Fruit fly (Drosophila melanogaster) whole organism, embryonic: Measurements from ENCODE around the gene CG16959.

Source experiments
- Aef1 ChIP-seq: fragments of 200-800 bp; sonication (Bioruptor generic); IDR thresholded peaks from 3 replicates; pipeline ENCODE4 v1.3.6; 2022; ENCODE audit warnings: missing biosample characterization, missing genetic modification characterization
- CG1024 ChIP-seq: fragments of 200-800 bp; sonication (Bioruptor generic); IDR thresholded peaks from 2 replicates; pipeline ENCODE4 v1.3.6; 2022; ENCODE audit warnings: missing biosample characterization, missing genetic modification characterization
- CG10654 ChIP-seq: fragments of 200-800 bp; sonication (Bioruptor generic); optimal IDR thresholded peaks from 2 replicates; lab custom pipeline; 2016; ENCODE audit warnings: missing biosample characterization, missing genetic modification characterization
- CG12219 ChIP-seq: fragments of 200-800 bp; sonication (Bioruptor generic); optimal IDR thresholded peaks from 3 replicates; lab custom pipeline; 2018; ENCODE audit warnings: missing biosample characterization, mild to moderate bottlenecking, missing genetic modification characterization
- CG13624 ChIP-seq: fragments of 200-800 bp; sonication (Bioruptor generic); optimal IDR thresholded peaks from 2 replicates; lab custom pipeline; 2016; ENCODE audit warnings: missing biosample characterization, missing genetic modification characterization
- CG14965 ChIP-seq: fragments of 200-800 bp; sonication (Bioruptor generic); optimal IDR thresholded peaks from 2 replicates; lab custom pipeline; 2016; ENCODE audit warnings: missing biosample characterization, missing genetic modification characterization, borderline replicate concordance
- CG15011 ChIP-seq: fragments of 200-800 bp; sonication (Bioruptor generic); optimal IDR thresholded peaks from 3 replicates; lab custom pipeline; 2018; ENCODE audit warnings: missing biosample characterization, mild to moderate bottlenecking, missing genetic modification characterization
- CG1603 ChIP-seq: fragments of 200-800 bp; sonication (Bioruptor generic); optimal IDR thresholded peaks from 2 replicates; lab custom pipeline; 2019; ENCODE audit warnings: missing biosample characterization, mild to moderate bottlenecking, missing genetic modification characterization, moderate library complexity
- CG17568 ChIP-seq: fragments of 200-800 bp; sonication (Bioruptor generic); optimal IDR thresholded peaks from 2 replicates; lab custom pipeline; 2018; ENCODE audit warnings: missing biosample characterization, mild to moderate bottlenecking, missing genetic modification characterization, moderate library complexity
- CG17802 ChIP-seq: fragments of 200-800 bp; sonication (Bioruptor generic); optimal IDR thresholded peaks from 2 replicates; lab custom pipeline; 2018; ENCODE audit warnings: missing biosample characterization, mild to moderate bottlenecking, missing genetic modification characterization, moderate library complexity
- CG18011 ChIP-seq: fragments of 200-800 bp; sonication (Bioruptor generic); optimal IDR thresholded peaks from 2 replicates; lab custom pipeline; 2017; ENCODE audit warnings: missing biosample characterization, missing genetic modification characterization, mild to moderate bottlenecking, moderate library complexity, missing genotype
- CG18262 ChIP-seq: fragments of 200-800 bp; optimal IDR thresholded peaks from 3 replicates; lab custom pipeline; 2019; ENCODE audit warnings: missing biosample characterization, mild to moderate bottlenecking, missing genetic modification characterization, moderate library complexity
- CG2199 ChIP-seq: fragments of 200-800 bp; sonication (Bioruptor generic); IDR thresholded peaks from 3 replicates; pipeline ENCODE4 v1.3.6; 2022; ENCODE audit warnings: missing biosample characterization, missing genetic modification characterization
- CG31388 ChIP-seq: fragments of 200-800 bp; sonication (Bioruptor generic); optimal IDR thresholded peaks from 2 replicates; lab custom pipeline; 2016; ENCODE audit warnings: missing biosample characterization, missing genetic modification characterization
- CG3163 ChIP-seq: fragments of 200-800 bp; sonication (Bioruptor generic); optimal IDR thresholded peaks from 3 replicates; lab custom pipeline; 2016; ENCODE audit warnings: missing biosample characterization, missing genetic modification characterization
- CG34224 ChIP-seq: fragments of 200-800 bp; sonication (Bioruptor generic); IDR thresholded peaks from 3 replicates; pipeline ENCODE4 v1.3.6; 2022; ENCODE audit warnings: missing biosample characterization, missing genetic modification characterization; ENCODE audit not compliant: partially characterized antibody
- CG4328 ChIP-seq: fragments of 200-800 bp; sonication (Bioruptor generic); optimal IDR thresholded peaks from 3 replicates; lab custom pipeline; 2017; ENCODE audit warnings: missing biosample characterization, missing genetic modification reagents, missing genetic modification characterization
- CG4707 ChIP-seq: fragments of 200-800 bp; sonication (Bioruptor generic); optimal IDR thresholded peaks from 2 replicates; lab custom pipeline; 2018; ENCODE audit warnings: missing biosample characterization, mild to moderate bottlenecking, missing genetic modification characterization, moderate library complexity
- CG4730 ChIP-seq: fragments of 200-800 bp; sonication (Bioruptor generic); IDR thresholded peaks from 2 replicates; pipeline ENCODE4 v1.3.6; 2022; ENCODE audit warnings: missing biosample characterization, missing genetic modification characterization
- CG6654 ChIP-seq: fragments of 200-800 bp; sonication (Bioruptor generic); optimal IDR thresholded peaks from 2 replicates; lab custom pipeline; 2017; ENCODE audit warnings: missing biosample characterization, mild to moderate bottlenecking, missing genetic modification characterization
- CG6813 ChIP-seq: fragments of 200-800 bp; sonication (Bioruptor generic); optimal IDR thresholded peaks from 2 replicates; lab custom pipeline; 2017; ENCODE audit warnings: missing biosample characterization, missing genetic modification characterization, mild to moderate bottlenecking, moderate library complexity, missing genetic modification reagents
- CG6854 ChIP-seq: fragments of 200-800 bp; sonication (Bioruptor generic); optimal IDR thresholded peaks from 3 replicates; lab custom pipeline; 2017; ENCODE audit warnings: missing biosample characterization, mild to moderate bottlenecking, missing genetic modification characterization
- CG7357 ChIP-seq: fragments of 200-800 bp; sonication (Bioruptor generic); IDR thresholded peaks from 3 replicates; pipeline ENCODE4 v1.3.6; 2022; ENCODE audit warnings: missing biosample characterization, missing genetic modification characterization
- CG7963 ChIP-seq: fragments of 200-800 bp; sonication (Bioruptor generic); IDR thresholded peaks from 3 replicates; pipeline ENCODE4 v1.3.6; 2022; ENCODE audit warnings: missing biosample characterization, missing genetic modification characterization; ENCODE audit not compliant: partially characterized antibody
- CG8290 ChIP-seq, 3 experiments: fragments of 200-800 bp; sonication (Bioruptor generic); optimal IDR thresholded peaks; 2 replicates each; lab custom pipeline; 2016 to 2019; ENCODE audit warnings: missing biosample characterization in 3 of 3, missing genetic modification characterization in 3 of 3, mild to moderate bottlenecking in 2 of 3, moderate library complexity in 1 of 3
- CTCF ChIP-seq: fragments of 200-800 bp; sonication (Bioruptor generic); optimal IDR thresholded peaks from 2 replicates; lab custom pipeline; 2017; ENCODE audit warnings: missing biosample characterization, mild to moderate bottlenecking, missing genetic modification characterization, moderate library complexity
- Elba2 ChIP-seq: fragments of 200-800 bp; sonication (Bioruptor generic); optimal IDR thresholded peaks from 3 replicates; lab custom pipeline; 2016; ENCODE audit warnings: missing biosample characterization, missing genetic modification characterization
- Fer2 ChIP-seq: fragments of 200-800 bp; sonication (Bioruptor generic); optimal IDR thresholded peaks from 2 replicates; lab custom pipeline; 2018; ENCODE audit warnings: missing biosample characterization, mild to moderate bottlenecking, missing genetic modification characterization, moderate library complexity
- GATAe ChIP-seq: fragments of 200-800 bp; sonication (Bioruptor generic); conservative IDR thresholded peaks from 2 replicates; pipeline ENCODE4 v1.3.6; 2022; ENCODE audit warnings: missing biosample characterization, missing genetic modification characterization
- Hmx ChIP-seq: fragments of 200-800 bp; sonication (Bioruptor generic); optimal IDR thresholded peaks from 2 replicates; lab custom pipeline; 2016; ENCODE audit warnings: missing biosample characterization, missing genetic modification characterization
- Myb ChIP-seq: fragments of 200-800 bp; sonication (Bioruptor generic); optimal IDR thresholded peaks from 2 replicates; lab custom pipeline; 2016; ENCODE audit warnings: missing biosample characterization, missing genetic modification characterization
- NFAT ChIP-seq: fragments of 200-800 bp; sonication (Bioruptor generic); IDR thresholded peaks from 2 replicates; pipeline ENCODE4 v1.3.6; 2022; ENCODE audit warnings: missing biosample characterization, missing genetic modification characterization
- Nf-YB ChIP-seq: fragments of 200-800 bp; sonication (Bioruptor generic); optimal IDR thresholded peaks from 3 replicates; lab custom pipeline; 2019; ENCODE audit warnings: missing biosample characterization, mild to moderate bottlenecking, missing genetic modification characterization, moderate library complexity
- ab ChIP-seq: fragments of 200-800 bp; sonication (Bioruptor generic); optimal IDR thresholded peaks from 2 replicates; lab custom pipeline; 2016; ENCODE audit warnings: missing biosample characterization, missing genetic modification characterization
- crc ChIP-seq: fragments of 200-800 bp; sonication (Bioruptor generic); optimal IDR thresholded peaks from 2 replicates; lab custom pipeline; 2016; ENCODE audit warnings: missing biosample characterization, missing genetic modification characterization
- croc ChIP-seq: fragments of 200-800 bp; sonication (Bioruptor generic); conservative IDR thresholded peaks from 3 replicates; pipeline ENCODE4 v1.3.6; 2022; ENCODE audit warnings: missing biosample characterization, missing genetic modification characterization
- da ChIP-seq: fragments of 200-800 bp; sonication (Bioruptor generic); optimal IDR thresholded peaks from 2 replicates; lab custom pipeline; 2016; ENCODE audit warnings: missing biosample characterization, missing genetic modification characterization
- dm ChIP-seq: fragments of 200-800 bp; sonication (Bioruptor generic); optimal IDR thresholded peaks from 3 replicates; lab custom pipeline; 2016; ENCODE audit warnings: missing biosample characterization, missing genetic modification characterization
- eve ChIP-seq, 2 experiments: fragments of >200 bp; optimal IDR thresholded peaks; 2 replicates each; lab custom pipeline; 2017; ENCODE audit warnings: missing biosample characterization in 2 of 2, missing genetic modification characterization in 2 of 2
- gce ChIP-seq: fragments of 200-800 bp; sonication (Bioruptor generic); IDR thresholded peaks from 3 replicates; pipeline ENCODE4 v1.3.6; 2022; ENCODE audit warnings: missing biosample characterization, missing genetic modification characterization
- insv ChIP-seq, 2 experiments: fragments of 200-800 bp; sonication (Bioruptor generic); optimal IDR thresholded peaks; 3 replicates each; lab custom pipeline; 2016 to 2018; ENCODE audit warnings: missing biosample characterization in 2 of 2, missing genetic modification characterization in 2 of 2
- knrl ChIP-seq: fragments of 200-800 bp; sonication (Bioruptor generic); IDR thresholded peaks from 3 replicates; pipeline ENCODE4 v1.3.6; 2022; ENCODE audit warnings: missing biosample characterization, missing genetic modification characterization; ENCODE audit not compliant: partially characterized antibody
- lmd ChIP-seq: fragments of 200-800 bp; sonication (Bioruptor generic); IDR thresholded peaks from 2 replicates; pipeline ENCODE4 v1.3.6; 2022; ENCODE audit warnings: missing biosample characterization, missing genetic modification characterization
- maf-S ChIP-seq: fragments of 200-800 bp; sonication (Bioruptor generic); optimal IDR thresholded peaks from 2 replicates; lab custom pipeline; 2016; ENCODE audit warnings: missing biosample characterization, missing genetic modification characterization
- pfk ChIP-seq: fragments of 200-800 bp; sonication (Bioruptor generic); optimal IDR thresholded peaks from 2 replicates; lab custom pipeline; 2018; ENCODE audit warnings: missing biosample characterization, mild to moderate bottlenecking, missing genetic modification characterization, moderate library complexity
- pho ChIP-seq: fragments of 200-800 bp; sonication (Bioruptor generic); optimal IDR thresholded peaks from 2 replicates; lab custom pipeline; 2016; ENCODE audit warnings: missing biosample characterization, missing genetic modification characterization
- pros ChIP-seq: fragments of 200-800 bp; sonication (Bioruptor generic); optimal IDR thresholded peaks from 3 replicates; lab custom pipeline; 2019; ENCODE audit warnings: missing biosample characterization, mild to moderate bottlenecking, missing genetic modification characterization, moderate library complexity
- run ChIP-seq: fragments of 200-800 bp; sonication (Bioruptor generic); optimal IDR thresholded peaks from 3 replicates; lab custom pipeline; 2018; ENCODE audit warnings: missing biosample characterization, mild to moderate bottlenecking, missing genetic modification characterization
- sc ChIP-seq, 3 experiments: fragments of >200 bp in 2 of 3; fragments of 200-800 bp in 1 of 3; sonication (Bioruptor generic) in 1 of 3; optimal IDR thresholded peaks; 2 replicates in 2 of 3; 3 replicates in 1 of 3; lab custom pipeline; 2017; ENCODE audit warnings: mild to moderate bottlenecking in 1 of 3, missing biosample characterization in 1 of 3, missing genetic modification characterization in 1 of 3, missing genetic modification reagents in 1 of 3
- yki ChIP-seq: fragments of >200 bp; optimal IDR thresholded peaks from 3 replicates; lab custom pipeline; 2018

CG16959 gene

DNA sequence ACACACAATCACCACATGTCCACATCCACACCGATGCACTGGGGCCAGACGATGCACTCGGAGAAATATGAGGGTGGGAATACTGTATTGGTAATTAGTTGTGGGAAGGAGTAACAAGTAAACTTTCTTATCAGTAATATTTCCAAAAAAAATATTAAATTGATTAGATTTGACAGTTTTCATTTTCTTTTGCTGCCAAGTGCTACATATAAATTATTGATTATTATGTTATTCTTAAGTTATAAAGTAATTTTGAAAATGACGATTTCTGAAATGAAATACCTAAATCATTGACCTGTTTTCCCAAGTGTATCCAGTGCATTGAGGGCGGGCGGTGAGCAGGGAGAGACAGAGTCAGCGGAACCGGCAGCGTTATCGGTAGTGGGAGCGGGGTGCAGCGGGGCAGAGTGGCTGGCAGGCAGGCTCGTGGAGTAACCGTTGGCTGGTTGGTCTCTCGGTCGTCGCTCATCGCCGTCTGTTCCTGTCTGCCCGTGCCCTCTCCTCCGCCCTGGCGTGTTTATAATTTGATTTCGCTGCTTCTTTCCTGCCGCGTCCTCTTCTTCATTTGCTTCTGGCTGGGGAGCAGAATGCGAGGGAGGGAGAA lies 17.2 kb downstream of the CG16959 start (continued):
- TF ChIP-seq croc: peak; percentile 30; the same call in 1 of the 3 replicates
- no peak for TF ChIP-seq CG12219 (GFP tag; lab: Kevin White, UChicago)
- TF ChIP-seq yki (lab: Kevin White, UChicago): no peak
- no peak for TF ChIP-seq maf-S (GFP tag; lab: Kevin White, UChicago)
- TF ChIP-seq eve (GFP tag; optimal IDR thresholded peaks at IDR 0.05; lab: Kevin White, UChicago): no peak
- TF ChIP-seq CG34224: no peak
- peak; percentile 36 for TF ChIP-seq lmd (GFP tag; lab: Robert Waterston, UW)
- TF ChIP-seq da (GFP tag; lab: Kevin White, UChicago): no peak
- no peak for TF ChIP-seq NFAT
- no peak for TF ChIP-seq Aef1 (GFP tag; lab: Robert Waterston, UW)
- TF ChIP-seq pho (GFP tag; lab: Kevin White, UChicago): no peak
- no peak for TF ChIP-seq GATAe
- TF ChIP-seq pros: no peak
- no peak for TF ChIP-seq CG3163
- TF ChIP-seq CG4707 (GFP tag; lab: Kevin White, UChicago): no peak
- TF ChIP-seq CG6654: peak; percentile 40
- TF ChIP-seq CG18262: peak; percentile 86
- no peak for TF ChIP-seq Myb (GFP tag; lab: Kevin White, UChicago)
- TF ChIP-seq insv (GFP tag; optimal IDR thresholded peaks at IDR 0.05; lab: Kevin White, UChicago): no peak
- TF ChIP-seq CG7357 (GFP tag; lab: Robert Waterston, UW): no peak; the same call in 2 of the 3 replicates
- TF ChIP-seq gce (GFP tag; lab: Robert Waterston, UW): no peak
- no peak for TF ChIP-seq CG2199 (GFP tag; lab: Robert Waterston, UW)
- TF ChIP-seq CG6854 (GFP tag; lab: Kevin White, UChicago): no peak
- TF ChIP-seq Nf-YB (GFP tag; lab: Kevin White, UChicago): peak; percentile 19
- TF ChIP-seq CG14965 (GFP tag; lab: Kevin White, UChicago): no peak
- no peak for TF ChIP-seq Fer2 (tag; lab: Kevin White, UChicago)
- TF ChIP-seq CG15011 (GFP tag; lab: Kevin White, UChicago): no peak
- no peak for TF ChIP-seq CG7963
- no peak for TF ChIP-seq ab
- TF ChIP-seq crc (GFP tag; lab: Kevin White, UChicago): no peak
- TF ChIP-seq CG18011 (GFP tag; lab: Kevin White, UChicago): no peak
- no peak for TF ChIP-seq sc (optimal IDR thresholded peaks at IDR 0.05; lab: Kevin White, UChicago)
- peak; percentile 45 for TF ChIP-seq sc (GFP tag; optimal IDR thresholded peaks at IDR 0.05; lab: Kevin White, UChicago)
- no peak for TF ChIP-seq CG4730 (GFP tag; lab: Robert Waterston, UW)
- TF ChIP-seq Elba2 (GFP tag; lab: Kevin White, UChicago): no peak
- no peak for TF ChIP-seq CG1024
- TF ChIP-seq CG1603 (tag; lab: Kevin White, UChicago): no peak
- TF ChIP-seq run (tag; lab: Kevin White, UChicago): no peak
- TF ChIP-seq CG17802 (tag; lab: Kevin White, UChicago): no peak
- peak; percentile 13 for TF ChIP-seq CTCF (GFP tag; lab: Kevin White, UChicago)
- peak; percentile 47 for TF ChIP-seq CG6813 (GFP tag; lab: Kevin White, UChicago)
- no peak for TF ChIP-seq knrl (GFP tag; lab: Robert Waterston, UW)
- TF ChIP-seq CG4328 (GFP tag; lab: Kevin White, UChicago): peak; percentile 9
- TF ChIP-seq Hmx (GFP tag; lab: Kevin White, UChicago): no peak
- TF ChIP-seq CG13624: no peak
- TF ChIP-seq CG17568 (GFP tag; lab: Kevin White, UChicago): no peak
- peak; percentile 9 for TF ChIP-seq CG10654 (GFP tag; lab: Kevin White, UChicago)
- TF ChIP-seq CG8290 (GFP tag; optimal IDR thresholded peaks at IDR 0.05; lab: Kevin White, UChicago): peak; percentile 21
- TF ChIP-seq CG8290 (tag; optimal IDR thresholded peaks at IDR 0.05; lab: Kevin White, UChicago): no peak
- TF ChIP-seq pfk (GFP tag; lab: Kevin White, UChicago): no peak
- TF ChIP-seq dm (GFP tag; lab: Kevin White, UChicago): no peak
- no peak for TF ChIP-seq CG31388 (GFP tag; lab: Kevin White, UChicago)
